Fruit fly (Drosophila melanogaster) whole organism, pupa: ENCODE measurements around the gene CG10492.

Experiments used
- CG10348 ChIP-seq: fragments of 200-800 bp; sonication (Bioruptor generic); IDR thresholded peaks from 2 replicates; pipeline ENCODE4 v1.3.6; 2022; ENCODE audit warnings: missing biosample characterization, missing genetic modification characterization
- CG12605 ChIP-seq: fragments of 200-800 bp; sonication (Bioruptor generic); IDR thresholded peaks from 2 replicates; pipeline ENCODE4 v1.3.6; 2022; ENCODE audit warnings: missing biosample characterization, missing genetic modification characterization
- CG13204 ChIP-seq: fragments of 200-800 bp; sonication (Bioruptor generic); optimal IDR thresholded peaks from 2 replicates; lab custom pipeline; 2018; ENCODE audit warnings: missing biosample characterization, mild to moderate bottlenecking, missing genetic modification characterization, moderate library complexity
- CG14655 ChIP-seq: fragments of 200-800 bp; sonication (Bioruptor generic); optimal IDR thresholded peaks from 3 replicates; lab custom pipeline; 2017; ENCODE audit warnings: mild to moderate bottlenecking, missing biosample characterization, missing genetic modification reagents, missing genetic modification characterization
- CG15710 ChIP-seq: fragments of 200-800 bp; sonication (Bioruptor generic); optimal IDR thresholded peaks from 2 replicates; lab custom pipeline; 2018; ENCODE audit warnings: missing biosample characterization, mild to moderate bottlenecking, missing genetic modification characterization, moderate library complexity
- CG17806 ChIP-seq: fragments of 200-800 bp; sonication (Bioruptor generic); optimal IDR thresholded peaks from 2 replicates; lab custom pipeline; 2018; ENCODE audit warnings: missing biosample characterization, mild to moderate bottlenecking, missing genetic modification characterization, moderate library complexity
- CG32121 ChIP-seq: fragments of 200-800 bp; sonication (Bioruptor generic); IDR thresholded peaks from 2 replicates; pipeline ENCODE4 v1.3.6; 2022; ENCODE audit warnings: missing biosample characterization, missing genetic modification characterization
- CG34367 ChIP-seq: fragments of 200-800 bp; sonication (Bioruptor generic); optimal IDR thresholded peaks from 2 replicates; lab custom pipeline; 2018; ENCODE audit warnings: missing biosample characterization, mild to moderate bottlenecking, missing genetic modification characterization
- CG4496 ChIP-seq: fragments of 200-800 bp; sonication (Bioruptor generic); IDR thresholded peaks from 3 replicates; pipeline ENCODE4 v1.3.6; 2022; ENCODE audit warnings: missing biosample characterization, missing genetic modification characterization
- CG8159 ChIP-seq: fragments of 200-800 bp; sonication (Bioruptor generic); optimal IDR thresholded peaks from 3 replicates; lab custom pipeline; 2018; ENCODE audit warnings: missing biosample characterization, mild to moderate bottlenecking, missing genetic modification characterization, moderate library complexity
- CG8301 ChIP-seq: fragments of 200-800 bp; sonication (Bioruptor generic); optimal IDR thresholded peaks from 2 replicates; lab custom pipeline; 2018; ENCODE audit warnings: missing biosample characterization, mild to moderate bottlenecking, missing genetic modification characterization
- CG9948 ChIP-seq: fragments of 200-800 bp; sonication (Bioruptor generic); optimal IDR thresholded peaks from 2 replicates; lab custom pipeline; 2018; ENCODE audit warnings: missing biosample characterization, mild to moderate bottlenecking, missing genetic modification characterization, moderate library complexity
- D1 ChIP-seq: fragments of 200-800 bp; sonication (Bioruptor generic); optimal IDR thresholded peaks from 2 replicates; lab custom pipeline; 2018; ENCODE audit warnings: missing biosample characterization, mild to moderate bottlenecking, missing genetic modification characterization, moderate library complexity
- EcR ChIP-seq: fragments of 200-800 bp; sonication (Bioruptor generic); optimal IDR thresholded peaks from 3 replicates; lab custom pipeline; 2019; ENCODE audit warnings: missing biosample characterization, missing genetic modification characterization, mild to moderate bottlenecking, moderate library complexity, missing genetic modification reagents
- Ets98B ChIP-seq: fragments of 200-800 bp; sonication (Bioruptor generic); IDR thresholded peaks from 2 replicates; pipeline ENCODE4 v1.3.6; 2022; ENCODE audit warnings: missing biosample characterization, missing genetic modification characterization
- Pif1A ChIP-seq: fragments of 200-800 bp; sonication (Bioruptor generic); optimal IDR thresholded peaks from 3 replicates; lab custom pipeline; 2016; ENCODE audit warnings: missing biosample characterization, missing genetic modification characterization
- Pif1B ChIP-seq: fragments of 200-800 bp; sonication (Bioruptor generic); optimal IDR thresholded peaks from 3 replicates; lab custom pipeline; 2016; ENCODE audit warnings: missing biosample characterization, missing genetic modification characterization
- Snoo ChIP-seq: fragments of 200-800 bp; sonication (Bioruptor generic); optimal IDR thresholded peaks from 3 replicates; lab custom pipeline; 2017; ENCODE audit warnings: missing biosample characterization, mild to moderate bottlenecking, missing genetic modification characterization, inconsistent platforms
- fd96Ca ChIP-seq: fragments of 200-800 bp; sonication (Bioruptor generic); IDR thresholded peaks from 3 replicates; pipeline ENCODE4 v1.3.6; 2022; ENCODE audit warnings: missing biosample characterization, missing genetic modification characterization
- gl ChIP-seq: fragments of 200-800 bp; sonication (Bioruptor generic); optimal IDR thresholded peaks from 2 replicates; lab custom pipeline; 2018; ENCODE audit warnings: missing biosample characterization, mild to moderate bottlenecking, missing genetic modification characterization
- rn ChIP-seq: fragments of 200-800 bp; sonication (Bioruptor generic); IDR thresholded peaks from 2 replicates; pipeline ENCODE4 v1.3.6; 2022; ENCODE audit warnings: missing biosample characterization, missing genetic modification characterization

The CG10492 gene

DNA sequence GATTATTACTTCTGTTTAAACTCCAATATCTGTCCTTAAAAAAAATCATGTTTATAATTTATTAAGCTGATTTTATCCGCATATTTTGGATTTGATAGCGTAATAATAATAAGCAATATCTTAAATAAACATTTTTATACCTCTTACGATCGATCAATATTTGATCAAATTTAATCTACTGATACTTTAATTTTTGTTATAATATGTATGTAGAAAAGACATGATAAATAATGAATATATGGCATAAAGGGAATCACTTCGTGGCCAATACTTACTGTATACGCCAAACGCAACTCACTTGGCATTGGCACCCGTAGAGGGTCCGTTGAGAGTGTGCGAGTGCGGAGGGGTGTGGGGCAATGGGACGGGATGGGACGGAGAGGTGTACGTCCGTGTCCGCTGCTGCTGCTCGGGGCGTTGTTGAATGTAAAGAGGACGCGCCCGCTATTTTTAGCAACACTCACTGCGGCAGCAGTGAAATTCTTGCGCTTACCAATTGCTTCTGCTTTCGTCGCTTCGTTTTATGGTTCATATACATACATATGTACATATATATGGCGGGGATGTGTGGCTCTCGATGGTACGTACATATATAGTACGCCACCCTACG lies 17.7 kb upstream of the CG10492 start:
- no peak for TF ChIP-seq fd96Ca (GFP tag; lab: Robert Waterston, UW)
- TF ChIP-seq CG14655 (GFP tag; lab: Kevin White, UChicago): no peak
- TF ChIP-seq CG17806 (tag; lab: Kevin White, UChicago): no peak
- no peak for TF ChIP-seq CG34367 (tag; lab: Kevin White, UChicago)
- TF ChIP-seq Pif1B (GFP tag; lab: Kevin White, UChicago): no peak
- no peak for TF ChIP-seq CG10348 (GFP tag; lab: Robert Waterston, UW)
- peak; percentile 20; the same call in 1 of the 2 replicates for TF ChIP-seq Ets98B
- no peak for TF ChIP-seq CG15710 (tag; lab: Kevin White, UChicago)
- TF ChIP-seq Snoo (tag; lab: Kevin White, UChicago): no peak
- peak; percentile 47; the same call in 2 of the 3 replicates for TF ChIP-seq CG4496 (GFP tag; lab: Robert Waterston, UW)
- peak; percentile 86 for TF ChIP-seq CG13204 (GFP tag; lab: Kevin White, UChicago)
- TF ChIP-seq gl (tag; lab: Kevin White, UChicago): no peak
- TF ChIP-seq D1 (tag; lab: Kevin White, UChicago): no peak
- TF ChIP-seq rn (GFP tag; lab: Robert Waterston, UW): no peak
- peak; percentile 47; the same call in 1 of the 2 replicates for TF ChIP-seq CG32121
- peak; percentile 27 for TF ChIP-seq CG8301
- peak; percentile 18 for TF ChIP-seq CG9948
- TF ChIP-seq Pif1A (GFP tag; lab: Kevin White, UChicago): no peak
- TF ChIP-seq CG12605 (GFP tag; lab: Robert Waterston, UW): no peak
- no peak for TF ChIP-seq EcR (GFP tag; lab: Kevin White, UChicago)
- no peak for TF ChIP-seq CG8159 (tag; lab: Kevin White, UChicago)
- TF ChIP-seq, all 21 proteins: peak for 6

DNA sequence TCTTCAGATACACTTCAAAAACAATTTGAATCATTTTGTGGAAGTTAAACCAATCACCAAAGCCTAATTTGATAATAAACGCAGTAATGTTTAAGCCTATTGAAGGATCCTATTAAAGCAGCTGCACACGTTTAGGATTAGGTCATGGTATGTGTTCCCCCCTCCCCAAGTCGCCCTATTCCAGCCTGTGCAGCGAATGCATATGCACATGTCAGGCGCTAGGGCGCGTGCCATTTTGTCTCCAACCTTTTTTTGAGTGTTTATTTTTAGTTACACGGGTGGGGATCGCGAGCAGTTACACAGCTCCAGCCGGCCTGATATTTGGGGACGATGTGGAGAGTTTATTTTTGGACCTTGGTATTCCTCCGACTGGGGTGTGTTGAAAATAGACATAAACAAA lies 16.9 kb upstream of the CG10492 start:
- TF ChIP-seq CG32121 (peak; percentile 27; the same call in 1 of the 2 replicates), Pif1B (GFP tag; lab: Kevin White, UChicago) (no peak)

DNA sequence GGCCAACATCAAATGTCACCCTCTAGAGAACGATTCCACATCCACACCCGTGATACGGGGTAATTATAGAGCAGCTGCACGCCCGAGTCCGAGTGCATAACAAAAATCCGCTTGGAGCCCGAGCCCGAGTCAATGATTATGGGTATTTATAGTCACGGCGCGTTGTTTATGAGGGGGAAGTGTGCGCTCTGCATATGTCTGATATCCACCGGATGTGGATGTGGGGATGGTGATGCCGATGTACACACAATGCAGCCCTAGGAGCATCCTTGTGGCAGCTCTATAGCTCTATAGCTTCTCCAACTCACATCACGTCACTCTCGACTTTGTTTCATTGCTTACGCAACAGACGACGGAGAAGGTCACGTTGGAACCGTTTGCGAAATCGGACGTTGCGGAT lies 16.4 kb upstream of the CG10492 start:
- TF ChIP-seq CG4496 (GFP tag; lab: Robert Waterston, UW): peak; percentile 26; the same call in 1 of the 3 replicates
- no peak for TF ChIP-seq fd96Ca (GFP tag; lab: Robert Waterston, UW)

DNA sequence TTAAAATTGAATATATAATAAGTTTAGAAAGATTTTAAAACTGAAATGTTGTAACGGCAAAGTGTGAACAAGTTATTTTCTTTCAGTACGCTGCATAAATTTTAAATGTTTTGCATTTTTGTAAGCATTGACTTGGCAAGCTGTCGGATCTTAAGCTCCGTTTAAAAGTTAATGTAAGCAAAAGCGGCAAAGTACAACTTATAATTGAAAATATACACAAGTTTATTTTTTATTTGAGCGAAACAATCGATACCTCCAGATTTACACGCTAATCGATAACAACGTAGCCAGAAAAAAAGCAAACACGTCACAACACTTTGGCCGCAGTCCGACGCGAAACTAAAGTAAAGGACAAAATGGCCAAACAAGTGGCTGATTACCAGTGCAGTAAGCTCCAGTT lies 12.3 kb upstream of the CG10492 start, which contains the start of gene Catsup:
Catsup (plus strand) TSS at position 273 of the 400 bp plus-strand sequence.
- no peak for TF ChIP-seq Pif1B (GFP tag; lab: Kevin White, UChicago)

DNA sequence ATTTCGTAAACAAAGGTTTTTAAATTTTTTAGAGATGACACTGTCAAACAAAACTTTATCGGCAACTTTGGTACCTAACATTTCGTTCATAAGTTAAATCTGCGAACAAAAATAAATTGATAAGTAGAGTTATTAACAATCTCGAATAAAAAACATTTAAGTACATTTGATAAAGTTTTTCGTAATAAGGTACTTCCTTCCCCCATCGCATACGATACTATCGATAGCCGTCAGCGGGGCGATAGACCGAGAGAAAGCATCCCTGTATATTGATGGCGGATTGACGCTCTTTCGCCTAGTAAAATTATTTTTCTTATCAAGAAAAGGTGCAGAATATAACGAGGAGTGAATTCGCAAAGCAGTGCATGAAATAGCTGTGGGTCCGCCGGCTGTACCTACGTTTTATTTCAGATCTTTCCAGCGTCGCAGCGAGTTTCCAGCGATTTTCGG lies 8.7 kb upstream of the CG10492 start, which contains the start of the genes Ttc19 and Acn:
Ttc19 (minus strand) TSS at position 38 of the 450 bp plus-strand sequence.
Acn (plus strand) TSS at position 245 of the 450 bp plus-strand sequence.
- TF ChIP-seq Pif1A (GFP tag; lab: Kevin White, UChicago): no peak
- TF ChIP-seq CG13204 (GFP tag; lab: Kevin White, UChicago): no peak
- peak; percentile 26 for TF ChIP-seq gl (tag; lab: Kevin White, UChicago)
- TF ChIP-seq Snoo (tag; lab: Kevin White, UChicago): peak; percentile 67
- no peak for TF ChIP-seq CG10348 (GFP tag; lab: Robert Waterston, UW)
- no peak for TF ChIP-seq CG14655 (GFP tag; lab: Kevin White, UChicago)
- peak; percentile 78 for TF ChIP-seq CG32121
- TF ChIP-seq CG34367 (tag; lab: Kevin White, UChicago): peak; percentile 53
- peak; percentile 71 for TF ChIP-seq CG8159 (tag; lab: Kevin White, UChicago)
- no peak for TF ChIP-seq Pif1B (GFP tag; lab: Kevin White, UChicago)
- peak; percentile 63; the same call in 1 of the 2 replicates for TF ChIP-seq rn (GFP tag; lab: Robert Waterston, UW)
- no peak for TF ChIP-seq D1 (tag; lab: Kevin White, UChicago)
- TF ChIP-seq CG17806 (tag; lab: Kevin White, UChicago): peak; percentile 49
- TF ChIP-seq CG15710 (tag; lab: Kevin White, UChicago): peak; percentile 77
- TF ChIP-seq CG12605 (GFP tag; lab: Robert Waterston, UW): no peak
- peak; percentile 66; the same call in 1 of the 2 replicates for TF ChIP-seq Ets98B
- peak; percentile 83; the same call in 2 of the 3 replicates for TF ChIP-seq CG4496 (GFP tag; lab: Robert Waterston, UW)
- peak; percentile 53; the same call in 1 of the 3 replicates for TF ChIP-seq fd96Ca (GFP tag; lab: Robert Waterston, UW)
- TF ChIP-seq CG9948: peak; percentile 43
- TF ChIP-seq CG8301: no peak
- TF ChIP-seq EcR (GFP tag; lab: Kevin White, UChicago): no peak

DNA sequence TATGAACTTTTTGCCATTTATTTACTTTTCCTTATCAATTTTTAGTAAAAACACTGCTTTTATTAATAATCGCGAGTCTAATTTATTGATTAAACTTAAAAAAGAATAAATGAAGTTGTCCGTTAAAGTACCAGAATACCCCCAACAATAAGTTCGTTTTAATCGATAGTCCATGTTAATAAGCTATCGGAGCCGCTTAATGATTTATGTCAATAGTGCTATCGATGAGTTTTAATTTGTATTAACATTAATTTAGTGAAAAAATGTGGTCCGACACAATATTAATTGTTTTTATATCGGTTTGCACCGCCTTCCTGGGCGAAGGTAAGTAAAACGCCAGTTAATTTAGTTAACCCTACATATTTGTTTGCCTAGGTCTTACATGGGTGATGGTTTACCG lies 5.0 kb upstream of the CG10492 start, which contains the start of gene CG10470:
CG10470 (plus strand) TSS at position 165 of the 400 bp plus-strand sequence.
- TF ChIP-seq CG17806 (tag; lab: Kevin White, UChicago) (no peak), CG34367 (tag; lab: Kevin White, UChicago) (no peak), Snoo (tag; lab: Kevin White, UChicago) (no peak), gl (tag; lab: Kevin White, UChicago) (no peak), CG8159 (tag; lab: Kevin White, UChicago) (peak; percentile 4), Pif1B (GFP tag; lab: Kevin White, UChicago) (no peak), CG13204 (GFP tag; lab: Kevin White, UChicago) (no peak), CG14655 (GFP tag; lab: Kevin White, UChicago) (no peak)
